Fruit fly (Drosophila melanogaster) whole organism, pupa: ENCODE data around the gene CG9265.

Experiments
- CG12605 ChIP-seq: fragments of 200-800 bp; sonication (Bioruptor generic); IDR thresholded peaks from 2 replicates; pipeline ENCODE4 v1.3.6; 2022; ENCODE audit warnings: missing biosample characterization, missing genetic modification characterization
- CG14655 ChIP-seq: fragments of 200-800 bp; sonication (Bioruptor generic); optimal IDR thresholded peaks from 3 replicates; lab custom pipeline; 2017; ENCODE audit warnings: mild to moderate bottlenecking, missing biosample characterization, missing genetic modification reagents, missing genetic modification characterization
- CG17806 ChIP-seq: fragments of 200-800 bp; sonication (Bioruptor generic); optimal IDR thresholded peaks from 2 replicates; lab custom pipeline; 2018; ENCODE audit warnings: missing biosample characterization, mild to moderate bottlenecking, missing genetic modification characterization, moderate library complexity
- CG8159 ChIP-seq: fragments of 200-800 bp; sonication (Bioruptor generic); optimal IDR thresholded peaks from 3 replicates; lab custom pipeline; 2018; ENCODE audit warnings: missing biosample characterization, mild to moderate bottlenecking, missing genetic modification characterization, moderate library complexity
- D1 ChIP-seq: fragments of 200-800 bp; sonication (Bioruptor generic); optimal IDR thresholded peaks from 2 replicates; lab custom pipeline; 2018; ENCODE audit warnings: missing biosample characterization, mild to moderate bottlenecking, missing genetic modification characterization, moderate library complexity
- Ets98B ChIP-seq: fragments of 200-800 bp; sonication (Bioruptor generic); IDR thresholded peaks from 2 replicates; pipeline ENCODE4 v1.3.6; 2022; ENCODE audit warnings: missing biosample characterization, missing genetic modification characterization
- gl ChIP-seq: fragments of 200-800 bp; sonication (Bioruptor generic); optimal IDR thresholded peaks from 2 replicates; lab custom pipeline; 2018; ENCODE audit warnings: missing biosample characterization, mild to moderate bottlenecking, missing genetic modification characterization

- TF ChIP-seq gl (no peak), Ets98B (GFP tag; lab: Robert Waterston, UW) (no peak), CG14655 (no peak), CG12605 (no peak), CG8159 (tag; lab: Kevin White, UChicago) (no peak), CG17806 (tag; lab: Kevin White, UChicago) (no peak), D1 (tag; lab: Kevin White, UChicago) (no peak)
Observed at dm6 chr2L:21071435-21071834, at the start of gene CG9265.
